Fruit fly (Drosophila melanogaster) whole organism, embryonic: ENCODE results near the gene Tom.

ENCODE experiments used
- CG10274 ChIP-seq: fragments of 200-800 bp; sonication (Bioruptor generic); optimal IDR thresholded peaks from 3 replicates; lab custom pipeline; 2017; ENCODE audit warnings: missing biosample characterization, mild to moderate bottlenecking, missing genetic modification characterization
- CG10321 ChIP-seq: fragments of 200-800 bp; sonication (Bioruptor generic); IDR thresholded peaks from 2 replicates; pipeline ENCODE4 v1.3.6; 2022; ENCODE audit warnings: missing biosample characterization, missing genetic modification characterization
- CG11504 ChIP-seq: fragments of 200-800 bp; sonication (Bioruptor generic); optimal IDR thresholded peaks from 3 replicates; lab custom pipeline; 2019; ENCODE audit warnings: missing biosample characterization, mild to moderate bottlenecking, missing genetic modification characterization, moderate library complexity
- CG12299 ChIP-seq: fragments of 200-800 bp; sonication (Bioruptor generic); optimal IDR thresholded peaks from 2 replicates; lab custom pipeline; 2018; ENCODE audit warnings: missing biosample characterization, mild to moderate bottlenecking, missing genetic modification characterization
- CG13296 ChIP-seq: fragments of 200-800 bp; sonication (Bioruptor generic); optimal IDR thresholded peaks from 3 replicates; lab custom pipeline; 2018; ENCODE audit warnings: missing biosample characterization, mild to moderate bottlenecking, missing genetic modification characterization
- CG14860 ChIP-seq: fragments of 200-800 bp; sonication (Bioruptor generic); IDR thresholded peaks from 3 replicates; pipeline ENCODE4 v1.3.6; 2022; ENCODE audit warnings: missing biosample characterization, missing genetic modification characterization; ENCODE audit not compliant: partially characterized antibody
- CG14965 ChIP-seq: fragments of 200-800 bp; sonication (Bioruptor generic); optimal IDR thresholded peaks from 2 replicates; lab custom pipeline; 2016; ENCODE audit warnings: missing biosample characterization, missing genetic modification characterization, borderline replicate concordance
- CG1602 ChIP-seq: fragments of 200-800 bp; sonication (Bioruptor generic); optimal IDR thresholded peaks from 3 replicates; lab custom pipeline; 2016; ENCODE audit warnings: missing biosample characterization, missing genetic modification characterization
- CG17186 ChIP-seq: fragments of 200-800 bp; sonication (Bioruptor generic); optimal IDR thresholded peaks from 3 replicates; lab custom pipeline; 2017; ENCODE audit warnings: missing biosample characterization, missing genetic modification reagents, missing genetic modification characterization
- CG17802 ChIP-seq: fragments of 200-800 bp; sonication (Bioruptor generic); optimal IDR thresholded peaks from 2 replicates; lab custom pipeline; 2018; ENCODE audit warnings: missing biosample characterization, mild to moderate bottlenecking, missing genetic modification characterization, moderate library complexity
- CG2678 ChIP-seq: fragments of 200-800 bp; sonication (Bioruptor generic); optimal IDR thresholded peaks from 3 replicates; lab custom pipeline; 2019; ENCODE audit warnings: missing biosample characterization, mild to moderate bottlenecking, missing genetic modification characterization, moderate library complexity
- CG2875 ChIP-seq: fragments of 200-800 bp; sonication (Bioruptor generic); optimal IDR thresholded peaks from 2 replicates; lab custom pipeline; 2017; ENCODE audit warnings: missing biosample characterization, mild to moderate bottlenecking, missing genetic modification characterization, missing genetic modification reagents
- CG31224 ChIP-seq: fragments of 200-800 bp; sonication (Bioruptor generic); IDR thresholded peaks from 2 replicates; pipeline ENCODE4 v1.3.6; 2022; ENCODE audit warnings: missing biosample characterization, missing genetic modification characterization
- CG31365 ChIP-seq: fragments of 200-800 bp; sonication (Bioruptor generic); optimal IDR thresholded peaks from 2 replicates; lab custom pipeline; 2018; ENCODE audit warnings: missing biosample characterization, mild to moderate bottlenecking, missing genetic modification characterization
- CG4282 ChIP-seq: fragments of 200-800 bp; sonication (Bioruptor generic); optimal IDR thresholded peaks from 2 replicates; lab custom pipeline; 2016; ENCODE audit warnings: missing biosample characterization, missing genetic modification characterization
- CG4404 ChIP-seq: fragments of 200-800 bp; sonication (Bioruptor generic); IDR thresholded peaks from 2 replicates; pipeline ENCODE4 v1.3.6; 2022; ENCODE audit warnings: missing biosample characterization, missing genetic modification characterization
- CG4730 ChIP-seq: fragments of 200-800 bp; sonication (Bioruptor generic); IDR thresholded peaks from 2 replicates; pipeline ENCODE4 v1.3.6; 2022; ENCODE audit warnings: missing biosample characterization, missing genetic modification characterization
- CG5953 ChIP-seq: fragments of 200-800 bp; sonication (Bioruptor generic); IDR thresholded peaks from 2 replicates; pipeline ENCODE4 v1.3.6; 2022; ENCODE audit warnings: missing biosample characterization, missing genetic modification characterization
- CG6791 ChIP-seq: fragments of 200-800 bp; sonication (Bioruptor generic); IDR thresholded peaks from 3 replicates; pipeline ENCODE4 v1.3.6; 2022; ENCODE audit warnings: missing biosample characterization, missing genetic modification characterization; ENCODE audit not compliant: partially characterized antibody
- CG7963 ChIP-seq: fragments of 200-800 bp; sonication (Bioruptor generic); IDR thresholded peaks from 3 replicates; pipeline ENCODE4 v1.3.6; 2022; ENCODE audit warnings: missing biosample characterization, missing genetic modification characterization; ENCODE audit not compliant: partially characterized antibody
- CoRest ChIP-seq: fragments of 200-800 bp; sonication (Bioruptor generic); optimal IDR thresholded peaks from 3 replicates; lab custom pipeline; 2018; ENCODE audit warnings: missing biosample characterization, mild to moderate bottlenecking, missing genetic modification characterization, moderate library complexity
- Doc3 ChIP-seq: fragments of 200-800 bp; sonication (Bioruptor generic); IDR thresholded peaks from 3 replicates; pipeline ENCODE4 v1.3.6; 2022; ENCODE audit warnings: missing biosample characterization, missing genetic modification characterization; ENCODE audit not compliant: partially characterized antibody
- Eip74EF ChIP-seq, 2 experiments: fragments of 200-800 bp in 1 of 2; fragments of >200 bp in 1 of 2; sonication (Bioruptor generic) in 1 of 2; optimal IDR thresholded peaks; 2 replicates each; lab custom pipeline; 2017 to 2019; ENCODE audit warnings: missing biosample characterization in 2 of 2, missing genetic modification characterization in 2 of 2, mild to moderate bottlenecking in 1 of 2, moderate library complexity in 1 of 2
- Ets97D ChIP-seq: fragments of 200-800 bp; sonication (Bioruptor generic); optimal IDR thresholded peaks from 3 replicates; lab custom pipeline; 2016; ENCODE audit warnings: missing biosample characterization, missing genetic modification characterization
- GATAe ChIP-seq: fragments of 200-800 bp; sonication (Bioruptor generic); conservative IDR thresholded peaks from 2 replicates; pipeline ENCODE4 v1.3.6; 2022; ENCODE audit warnings: missing biosample characterization, missing genetic modification characterization
- Mrtf ChIP-seq: fragments of 200-800 bp; sonication (Bioruptor generic); IDR thresholded peaks from 3 replicates; pipeline ENCODE4 v1.3.6; 2022; ENCODE audit warnings: missing biosample characterization, missing genetic modification characterization
- Optix ChIP-seq: fragments of 200-800 bp; sonication (Bioruptor generic); IDR thresholded peaks from 3 replicates; pipeline ENCODE4 v1.3.6; 2022; ENCODE audit warnings: missing biosample characterization, missing genetic modification characterization
- Ptx1 ChIP-seq: fragments of 200-800 bp; sonication (Bioruptor generic); IDR thresholded peaks from 2 replicates; pipeline ENCODE4 v1.3.6; 2022; ENCODE audit warnings: missing biosample characterization, missing genetic modification characterization
- Ravus ChIP-seq: fragments of 200-800 bp; sonication (Bioruptor generic); IDR thresholded peaks from 2 replicates; pipeline ENCODE4 v1.3.6; 2022; ENCODE audit warnings: missing biosample characterization, missing genetic modification characterization
- Sin3A ChIP-seq: fragments of >200 bp; optimal IDR thresholded peaks from 2 replicates; lab custom pipeline; 2018
- Sry-δ ChIP-seq: fragments of 200-800 bp; sonication (Bioruptor generic); optimal IDR thresholded peaks from 2 replicates; lab custom pipeline; 2016; ENCODE audit warnings: missing biosample characterization, missing genetic modification characterization
- ac ChIP-seq: fragments of 200-800 bp; sonication (Bioruptor generic); optimal IDR thresholded peaks from 3 replicates; lab custom pipeline; 2017; ENCODE audit warnings: missing biosample characterization, mild to moderate bottlenecking, missing genetic modification characterization
- al ChIP-seq: fragments of 200-800 bp; sonication (Bioruptor generic); IDR thresholded peaks from 2 replicates; pipeline ENCODE4 v1.3.6; 2022; ENCODE audit warnings: missing biosample characterization, missing genetic modification characterization
- ato ChIP-seq: fragments of 200-800 bp; sonication (Bioruptor generic); IDR thresholded peaks from 2 replicates; pipeline ENCODE4 v1.3.6; 2022; ENCODE audit warnings: missing biosample characterization, missing genetic modification characterization; ENCODE audit not compliant: partially characterized antibody
- bbx ChIP-seq: fragments of 200-800 bp; sonication (Bioruptor generic); IDR thresholded peaks from 2 replicates; pipeline ENCODE4 v1.3.6; 2022; ENCODE audit warnings: missing biosample characterization, missing genetic modification characterization; ENCODE audit not compliant: partially characterized antibody
- caup ChIP-seq: fragments of 200-800 bp; sonication (Bioruptor generic); optimal IDR thresholded peaks from 3 replicates; lab custom pipeline; 2017; ENCODE audit warnings: missing biosample characterization, mild to moderate bottlenecking, missing genetic modification characterization, moderate library complexity; ENCODE audit not compliant: severe bottlenecking
- dmrt99B ChIP-seq: fragments of 200-800 bp; sonication (Bioruptor generic); optimal IDR thresholded peaks from 2 replicates; lab custom pipeline; 2018; ENCODE audit warnings: missing biosample characterization, mild to moderate bottlenecking, missing genetic modification characterization, moderate library complexity
- fd3F ChIP-seq: fragments of 200-800 bp; sonication (Bioruptor generic); optimal IDR thresholded peaks from 2 replicates; lab custom pipeline; 2018; ENCODE audit warnings: missing biosample characterization, mild to moderate bottlenecking, missing genetic modification characterization, moderate library complexity
- fu2 ChIP-seq: fragments of 200-800 bp; sonication (Bioruptor generic); optimal IDR thresholded peaks from 2 replicates; lab custom pipeline; 2016; ENCODE audit warnings: missing biosample characterization, missing genetic modification characterization
- lov ChIP-seq, 2 experiments: fragments of 200-800 bp in 1 of 2; fragments of >200 bp in 1 of 2; sonication (Bioruptor generic) in 1 of 2; IDR thresholded peaks in 1 of 2; optimal IDR thresholded peaks in 1 of 2; 2 replicates in 1 of 2; 3 replicates in 1 of 2; pipeline versions ENCODE4 v1.3.6 to Lab custom; 2017 to 2022; ENCODE audit warnings: missing biosample characterization in 1 of 2, missing genetic modification characterization in 1 of 2
- odd ChIP-seq: fragments of 200-800 bp; sonication (Bioruptor generic); optimal IDR thresholded peaks from 2 replicates; lab custom pipeline; 2017; ENCODE audit warnings: missing biosample characterization, mild to moderate bottlenecking, missing genetic modification characterization
- pfk ChIP-seq: fragments of 200-800 bp; sonication (Bioruptor generic); optimal IDR thresholded peaks from 2 replicates; lab custom pipeline; 2018; ENCODE audit warnings: missing biosample characterization, mild to moderate bottlenecking, missing genetic modification characterization, moderate library complexity
- pum ChIP-seq: fragments of 200-800 bp; sonication (Bioruptor generic); optimal IDR thresholded peaks from 2 replicates; lab custom pipeline; 2016; ENCODE audit warnings: missing biosample characterization, missing genetic modification characterization
- shn ChIP-seq: fragments of 200-800 bp; sonication (Bioruptor generic); optimal IDR thresholded peaks from 3 replicates; lab custom pipeline; 2016; ENCODE audit warnings: missing biosample characterization, missing genetic modification characterization
- slp2 ChIP-seq: fragments of 200-800 bp; sonication (Bioruptor generic); optimal IDR thresholded peaks from 2 replicates; lab custom pipeline; 2016; ENCODE audit warnings: missing biosample characterization, missing genetic modification characterization
- sug ChIP-seq: fragments of 200-800 bp; optimal IDR thresholded peaks from 2 replicates; lab custom pipeline; 2019; ENCODE audit warnings: missing biosample characterization, mild to moderate bottlenecking, missing genetic modification characterization, moderate library complexity
- ttk ChIP-seq: fragments of 200-800 bp; sonication (Bioruptor generic); IDR thresholded peaks from 2 replicates; pipeline ENCODE4 v2.1.2; 2022; ENCODE audit warnings: missing biosample characterization, missing genetic modification characterization
- vfl ChIP-seq: fragments of 200-800 bp; sonication (Bioruptor generic); optimal IDR thresholded peaks from 2 replicates; lab custom pipeline; 2016; ENCODE audit warnings: missing biosample characterization, missing genetic modification characterization
- zen ChIP-seq: fragments of 200-800 bp; sonication (Bioruptor generic); optimal IDR thresholded peaks from 3 replicates; lab custom pipeline; 2018; ENCODE audit warnings: missing biosample characterization, mild to moderate bottlenecking, missing genetic modification characterization, moderate library complexity
- zfh2 ChIP-seq: fragments of 200-800 bp; sonication (Bioruptor generic); optimal IDR thresholded peaks from 2 replicates; lab custom pipeline; 2016; ENCODE audit warnings: missing biosample characterization, missing genetic modification characterization

Gene Tom

dm6 chr3L:14942769-14943168 lies 26.4 kb upstream of the Tom start (continued):
- TF ChIP-seq CG17186: peak; percentile 32
- TF ChIP-seq CG31365 (tag; lab: Kevin White, UChicago): no peak
- no peak for TF ChIP-seq CG4404 (GFP tag; lab: Robert Waterston, UW)
- TF ChIP-seq ato (GFP tag; lab: Robert Waterston, UW): peak; percentile 48; the same call in 1 of the 2 replicates
- no peak for TF ChIP-seq Mrtf (GFP tag; lab: Robert Waterston, UW)
- no peak for TF ChIP-seq CG12299 (tag; lab: Kevin White, UChicago)
- TF ChIP-seq fu2 (GFP tag; lab: Kevin White, UChicago): no peak
- TF ChIP-seq pum (GFP tag; lab: Kevin White, UChicago): no peak
- TF ChIP-seq ac (GFP tag; lab: Kevin White, UChicago): no peak
- no peak for TF ChIP-seq zfh2
- TF ChIP-seq CoRest (tag; lab: Kevin White, UChicago): peak; percentile 24
- TF ChIP-seq odd (GFP tag; lab: Kevin White, UChicago): no peak
- TF ChIP-seq dmrt99B: no peak
- no peak for TF ChIP-seq zen (tag; lab: Kevin White, UChicago)
- TF ChIP-seq CG5953 (GFP tag; lab: Robert Waterston, UW): no peak
- no peak for TF ChIP-seq ttk (GFP tag; lab: Robert Waterston, UW)
- TF ChIP-seq CG6791 (GFP tag; lab: Robert Waterston, UW): peak; percentile 80
- TF ChIP-seq CG14965 (GFP tag; lab: Kevin White, UChicago): no peak
- no peak for TF ChIP-seq CG10274 (GFP tag; lab: Kevin White, UChicago)
- TF ChIP-seq Optix (GFP tag; lab: Robert Waterston, UW): no peak
- no peak for TF ChIP-seq CG2678 (tag; lab: Kevin White, UChicago)
- TF ChIP-seq Ets97D (GFP tag; lab: Kevin White, UChicago): peak; percentile 34
- no peak for TF ChIP-seq CG17802 (tag; lab: Kevin White, UChicago)
- no peak for TF ChIP-seq sug (tag; lab: Kevin White, UChicago)
- TF ChIP-seq CG4282: no peak
- TF ChIP-seq slp2: no peak
- no peak for TF ChIP-seq CG2875 (GFP tag; lab: Kevin White, UChicago)
- TF ChIP-seq Ptx1 (GFP tag; lab: Robert Waterston, UW): no peak
- no peak for TF ChIP-seq GATAe (GFP tag; lab: Robert Waterston, UW)
- TF ChIP-seq CG7963 (GFP tag; lab: Robert Waterston, UW): peak; percentile 42; the same call in 1 of the 3 replicates
- no peak for TF ChIP-seq CG14860 (GFP tag; lab: Robert Waterston, UW)
- no peak for TF ChIP-seq Eip74EF (GFP tag; optimal IDR thresholded peaks at IDR 0.05; lab: Kevin White, UChicago)
- no peak for TF ChIP-seq CG11504 (tag; lab: Kevin White, UChicago)
- TF ChIP-seq Ravus (GFP tag; lab: Robert Waterston, UW): no peak
- no peak for TF ChIP-seq vfl
- TF ChIP-seq CG1602 (GFP tag; lab: Kevin White, UChicago): no peak
- TF ChIP-seq Sin3A (lab: Kevin White, UChicago): no peak
- TF ChIP-seq CG4730 (GFP tag; lab: Robert Waterston, UW): no peak
- no peak for TF ChIP-seq al (GFP tag; lab: Robert Waterston, UW)
- TF ChIP-seq CG31224 (GFP tag; lab: Robert Waterston, UW): no peak
- no peak for TF ChIP-seq pfk (GFP tag; lab: Kevin White, UChicago)
- no peak for TF ChIP-seq shn (GFP tag; lab: Kevin White, UChicago)
- TF ChIP-seq Sry-δ (GFP tag; lab: Kevin White, UChicago): peak; percentile 81
- peak; percentile 45; the same call in 2 of the 3 replicates for TF ChIP-seq Doc3 (GFP tag; lab: Robert Waterston, UW)
- no peak for TF ChIP-seq caup (GFP tag; lab: Kevin White, UChicago)
- no peak for TF ChIP-seq CG10321 (GFP tag; lab: Robert Waterston, UW)
- no peak for TF ChIP-seq CG13296
- TF ChIP-seq lov (optimal IDR thresholded peaks at IDR 0.05; lab: Kevin White, UChicago): no peak
- TF ChIP-seq lov (GFP tag; IDR thresholded peaks at IDR 0.05; lab: Robert Waterston, UW): peak; percentile 70; the same call in 2 of the 3 replicates
- no peak for TF ChIP-seq fd3F (GFP tag; lab: Kevin White, UChicago)
- no peak; the same call in 1 of the 2 replicates for TF ChIP-seq bbx
